Worm (Caenorhabditis elegans) whole organism, late embryonic: ENCODE results near the gene F44E2.10.

Experiments
- ama-1 ChIP-seq: fragments of 150-350 bp; optimal IDR thresholded peaks from 2 replicates; lab custom pipeline; 2014
- ceh-2 ChIP-seq: sonication (generic microtip); optimal IDR thresholded peaks from 2 replicates; lab custom pipeline; 2016; ENCODE audit warnings: missing genotype, missing genetic modification characterization, missing compliant biosample characterization
- madf-2 ChIP-seq: sonication (generic microtip); optimal IDR thresholded peaks from 2 replicates; lab custom pipeline; 2017; ENCODE audit warnings: missing genetic modification characterization, missing compliant biosample characterization
- pqm-1 ChIP-seq: sonication (generic microtip); optimal IDR thresholded peaks from 2 replicates; lab custom pipeline; 2016; ENCODE audit warnings: missing genetic modification characterization, missing compliant biosample characterization
- ref-2 ChIP-seq: sonication (generic microtip); optimal IDR thresholded peaks from 2 replicates; lab custom pipeline; 2016; ENCODE audit warnings: missing genetic modification characterization, missing compliant biosample characterization
- rnt-1 ChIP-seq: sonication (generic microtip); optimal IDR thresholded peaks from 2 replicates; lab custom pipeline; 2016; ENCODE audit warnings: missing genetic modification characterization, missing compliant biosample characterization
- sox-4 ChIP-seq: sonication (generic microtip); optimal IDR thresholded peaks from 2 replicates; lab custom pipeline; 2017; ENCODE audit warnings: mild to moderate bottlenecking, missing genetic modification characterization, inconsistent platforms, missing compliant biosample characterization

- no peak for TF ChIP-seq ceh-2 (tag; lab: Kevin White, UChicago)
- TF ChIP-seq pqm-1 = no peak
- TF ChIP-seq ama-1 (lab: Kevin White, UChicago) = no peak
- no peak for TF ChIP-seq rnt-1 (tag; lab: Kevin White, UChicago)
- no peak for TF ChIP-seq ref-2 (tag; lab: Kevin White, UChicago)
- TF ChIP-seq madf-2 (tag; lab: Kevin White, UChicago) = no peak
- no peak for TF ChIP-seq sox-4 (tag; lab: Kevin White, UChicago)
These were observed 16.8 kb upstream of the F44E2.10 start for ce11 chrIII:8847722-8848121.
